Worm (Caenorhabditis elegans) whole organism, L1 larva: Measurements from ENCODE around the gene best-22.

ENCODE experiments used
- C04F5.9 ChIP-seq: sonication (generic microtip); optimal IDR thresholded peaks from 2 replicates; lab custom pipeline; 2016; ENCODE audit warnings: missing genetic modification characterization, missing compliant biosample characterization
- F16B12.6 ChIP-seq: fragments of 150-350 bp; optimal IDR thresholded peaks from 2 replicates; lab custom pipeline; 2014; ENCODE audit warnings: missing biosample characterization, missing genetic modification characterization
- Y116A8C.19 ChIP-seq: sonication (generic microtip); optimal IDR thresholded peaks from 2 replicates; lab custom pipeline; 2016; ENCODE audit warnings: missing compliant biosample characterization, missing genetic modification characterization, borderline replicate concordance
- aly-2 ChIP-seq: fragments of 150-350 bp; optimal IDR thresholded peaks from 2 replicates; lab custom pipeline; 2014; ENCODE audit warnings: missing biosample characterization, missing genetic modification characterization
- blmp-1 ChIP-seq: fragments of 150-350 bp; optimal IDR thresholded peaks from 2 replicates; lab custom pipeline; 2014; ENCODE audit warnings: missing biosample characterization, missing genetic modification characterization
- ceh-63 ChIP-seq: fragments of 200-800 bp; sonication (Bioruptor generic); optimal IDR thresholded peaks from 2 replicates; lab custom pipeline; 2018; ENCODE audit warnings: mild to moderate bottlenecking, missing genetic modification characterization, missing compliant biosample characterization
- ceh-8 ChIP-seq: fragments of 200-800 bp; sonication (Bioruptor generic); optimal IDR thresholded peaks from 2 replicates; lab custom pipeline; 2018; ENCODE audit warnings: mild to moderate bottlenecking, missing genetic modification characterization, moderate library complexity, missing compliant biosample characterization
- ceh-90 ChIP-seq: sonication (generic microtip); optimal IDR thresholded peaks from 2 replicates; lab custom pipeline; 2016; ENCODE audit warnings: missing genetic modification characterization, missing compliant biosample characterization
- ces-1 ChIP-seq: fragments of 150-350 bp; optimal IDR thresholded peaks from 2 replicates; lab custom pipeline; 2014; ENCODE audit warnings: missing biosample characterization, missing genetic modification reagents, missing genetic modification characterization
- dpl-1 ChIP-seq, 3 experiments: fragments of 150-350 bp in 2 of 3; sonication (generic microtip) in 1 of 3; optimal IDR thresholded peaks; 2 replicates each; lab custom pipeline; 2014 to 2017; ENCODE audit warnings: missing biosample characterization in 3 of 3, missing genetic modification characterization in 3 of 3, missing genetic modification reagents in 3 of 3
- dsc-1 ChIP-seq: sonication (generic microtip); optimal IDR thresholded peaks from 2 replicates; lab custom pipeline; 2016; ENCODE audit warnings: mild to moderate bottlenecking, missing genetic modification characterization, missing compliant biosample characterization
- efl-1 ChIP-seq, 4 experiments: fragments of 150-350 bp; optimal IDR thresholded peaks in 3 of 4; peaks in 1 of 4; 1 replicate in 1 of 4; 2 replicates in 3 of 4; lab custom pipeline; 2014; ENCODE audit warnings: missing biosample characterization in 2 of 4, missing genetic modification characterization in 2 of 4, missing genetic modification reagents in 2 of 4
- egl-27 ChIP-seq, 2 experiments: fragments of 150-350 bp in 1 of 2; sonication (generic microtip); optimal IDR thresholded peaks; 3 replicates each; lab custom pipeline; 2017 to 2018; ENCODE audit warnings: missing biosample characterization in 2 of 2, missing genetic modification characterization in 2 of 2, missing genetic modification reagents in 2 of 2
- elt-2 ChIP-seq: sonication (generic microtip); optimal IDR thresholded peaks from 2 replicates; lab custom pipeline; 2016; ENCODE audit warnings: missing genetic modification characterization, mild to moderate bottlenecking, inconsistent platforms, missing compliant biosample characterization, missing genetic modification reagents
- elt-3 ChIP-seq, 6 experiments: fragments of 150-350 bp in 1 of 6; sonication (generic microtip); optimal IDR thresholded peaks; 2 replicates each; lab custom pipeline; 2017 to 2018; ENCODE audit warnings: missing biosample characterization in 6 of 6, missing genetic modification characterization in 6 of 6, inconsistent platforms in 1 of 6
- fkh-4 ChIP-seq: sonication (generic microtip); optimal IDR thresholded peaks from 2 replicates; lab custom pipeline; 2016; ENCODE audit warnings: missing compliant biosample characterization, missing genetic modification characterization, borderline replicate concordance
- fos-1 ChIP-seq: fragments of 150-350 bp; optimal IDR thresholded peaks from 2 replicates; lab custom pipeline; 2014; ENCODE audit warnings: missing biosample characterization, missing genetic modification characterization
- grh-1 ChIP-seq: fragments of 200-800 bp; sonication (Bioruptor generic); IDR thresholded peaks from 2 replicates; pipeline ENCODE4 v1.3.6; 2022; ENCODE audit warnings: missing genetic modification reagents, missing genetic modification characterization, missing compliant biosample characterization
- hlh-17 ChIP-seq: fragments of 200-800 bp; sonication (Bioruptor generic); optimal IDR thresholded peaks from 2 replicates; lab custom pipeline; 2018; ENCODE audit warnings: missing genetic modification characterization, mild to moderate bottlenecking, missing compliant biosample characterization, moderate library complexity, borderline replicate concordance
- irx-1 ChIP-seq: sonication (generic microtip); optimal IDR thresholded peaks from 2 replicates; lab custom pipeline; 2016; ENCODE audit warnings: missing genetic modification characterization, missing compliant biosample characterization
- isw-1 ChIP-seq: fragments of 200-800 bp; sonication (Bioruptor generic); IDR thresholded peaks from 2 replicates; pipeline ENCODE4 v1.3.6; 2022; ENCODE audit warnings: missing genetic modification characterization, missing compliant biosample characterization
- jun-1 ChIP-seq: fragments of 150-350 bp; optimal IDR thresholded peaks from 2 replicates; lab custom pipeline; 2014; ENCODE audit warnings: missing biosample characterization, missing genetic modification reagents, missing genetic modification characterization
- lin-13 ChIP-seq: fragments of 150-350 bp; optimal IDR thresholded peaks from 2 replicates; lab custom pipeline; 2014; ENCODE audit warnings: missing biosample characterization, missing genetic modification reagents, missing genetic modification characterization
- lin-14 ChIP-seq: fragments of 200-800 bp; sonication (Bioruptor generic); optimal IDR thresholded peaks from 2 replicates; lab custom pipeline; 2018; ENCODE audit warnings: mild to moderate bottlenecking, missing genetic modification characterization, moderate library complexity, missing compliant biosample characterization
- lin-15B ChIP-seq: fragments of 150-350 bp; sonication (generic microtip); optimal IDR thresholded peaks from 3 replicates; lab custom pipeline; 2014; ENCODE audit warnings: missing biosample characterization, missing genetic modification characterization
- lin-35 ChIP-seq, 2 experiments: fragments of 150-350 bp; optimal IDR thresholded peaks; 2 replicates each; lab custom pipeline; 2014; ENCODE audit warnings: missing biosample characterization in 2 of 2, missing genetic modification characterization in 2 of 2, missing genetic modification reagents in 2 of 2
- lir-3 ChIP-seq: sonication (generic microtip); optimal IDR thresholded peaks from 2 replicates; lab custom pipeline; 2016; ENCODE audit warnings: mild to moderate bottlenecking, missing genetic modification characterization, moderate library complexity, missing compliant biosample characterization; ENCODE audit not compliant: poor library complexity
- mab-9 ChIP-seq: fragments of 200-800 bp; sonication (Bioruptor generic); IDR thresholded peaks from 2 replicates; pipeline ENCODE4 v1.3.6; 2022; ENCODE audit warnings: missing genetic modification reagents, missing genetic modification characterization, missing compliant biosample characterization
- mdl-1 ChIP-seq, 2 experiments: fragments of 150-350 bp; optimal IDR thresholded peaks; 2 replicates each; lab custom pipeline; 2014 to 2017; ENCODE audit warnings: missing biosample characterization in 2 of 2, missing genetic modification characterization in 2 of 2, inconsistent platforms in 1 of 2
- mef-2 ChIP-seq: fragments of 150-350 bp; optimal IDR thresholded peaks from 2 replicates; lab custom pipeline; 2014; ENCODE audit warnings: missing biosample characterization, missing genetic modification characterization
- mep-1 ChIP-seq: fragments of 150-350 bp; optimal IDR thresholded peaks from 2 replicates; lab custom pipeline; 2014; ENCODE audit warnings: missing biosample characterization, missing genetic modification characterization
- nhr-11 ChIP-seq: fragments of 150-350 bp; optimal IDR thresholded peaks from 2 replicates; lab custom pipeline; 2014; ENCODE audit warnings: missing biosample characterization, missing genetic modification characterization
- nhr-19 ChIP-seq: fragments of 200-800 bp; sonication (Bioruptor generic); conservative IDR thresholded peaks from 2 replicates; pipeline ENCODE4 v1.3.6; 2022; ENCODE audit warnings: missing genetic modification characterization, missing compliant biosample characterization
- nhr-47 ChIP-seq: sonication (generic microtip); optimal IDR thresholded peaks from 2 replicates; lab custom pipeline; 2016; ENCODE audit warnings: mild to moderate bottlenecking, missing genetic modification characterization, moderate library complexity, missing compliant biosample characterization
- nhr-71 ChIP-seq: sonication (generic microtip); optimal IDR thresholded peaks from 2 replicates; lab custom pipeline; 2016; ENCODE audit warnings: mild to moderate bottlenecking, missing genetic modification characterization, moderate library complexity, missing compliant biosample characterization
- nhr-77 ChIP-seq: fragments of 150-350 bp; optimal IDR thresholded peaks from 2 replicates; lab custom pipeline; 2014; ENCODE audit warnings: missing biosample characterization, missing genetic modification characterization
- nhr-85 ChIP-seq: sonication (generic microtip); peaks from one replicate; lab custom pipeline; 2016; ENCODE audit warnings: missing genetic modification characterization, inconsistent platforms, missing compliant biosample characterization
- nhr-90 ChIP-seq: sonication (generic microtip); optimal IDR thresholded peaks from 2 replicates; lab custom pipeline; 2016; ENCODE audit warnings: mild to moderate bottlenecking, missing genetic modification characterization, missing compliant biosample characterization; ENCODE audit not compliant: poor library complexity
- rnt-1 ChIP-seq: sonication (generic microtip); optimal IDR thresholded peaks from 2 replicates; lab custom pipeline; 2016; ENCODE audit warnings: mild to moderate bottlenecking, missing genetic modification characterization, moderate library complexity, missing compliant biosample characterization
- skn-1 ChIP-seq: fragments of 150-350 bp; optimal IDR thresholded peaks from 2 replicates; lab custom pipeline; 2014; ENCODE audit warnings: missing biosample characterization, missing genetic modification characterization
- snpc-4 ChIP-seq: fragments of 150-350 bp; optimal IDR thresholded peaks from 2 replicates; lab custom pipeline; 2014; ENCODE audit warnings: missing biosample characterization, missing genetic modification characterization
- snu-23 ChIP-seq: sonication (generic microtip); optimal IDR thresholded peaks from 2 replicates; lab custom pipeline; 2016; ENCODE audit warnings: missing genetic modification characterization, missing compliant biosample characterization
- unc-130 ChIP-seq: fragments of 150-350 bp; optimal IDR thresholded peaks from 2 replicates; lab custom pipeline; 2017; ENCODE audit warnings: missing biosample characterization, missing genetic modification characterization, inconsistent platforms
- unc-98 ChIP-seq: fragments of 200-800 bp; sonication (Bioruptor generic); IDR thresholded peaks from 2 replicates; pipeline ENCODE4 v1.3.6; 2022; ENCODE audit warnings: missing genetic modification characterization, missing compliant biosample characterization
- xbp-1 ChIP-seq: sonication (generic microtip); optimal IDR thresholded peaks from 2 replicates; lab custom pipeline; 2016; ENCODE audit warnings: missing genetic modification characterization, missing compliant biosample characterization
- zag-1 ChIP-seq: fragments of 150-350 bp; optimal IDR thresholded peaks from 2 replicates; lab custom pipeline; 2014; ENCODE audit warnings: missing biosample characterization, missing genetic modification characterization
- ztf-11 ChIP-seq, 2 experiments: sonication (generic microtip); optimal IDR thresholded peaks; 2 replicates each; lab custom pipeline; 2016 to 2017; ENCODE audit warnings: missing genetic modification characterization in 2 of 2, missing biosample characterization in 1 of 2, missing compliant biosample characterization in 1 of 2
- ztf-4 ChIP-seq: fragments of 150-350 bp; optimal IDR thresholded peaks from 2 replicates; lab custom pipeline; 2014; ENCODE audit warnings: missing biosample characterization, missing genetic modification characterization

The best-22 gene

ce11 chrIV:12404137-12404536 lies 54.4 kb downstream of the best-22 start, which contains the start of gene gex-3 (continued):
- TF ChIP-seq unc-130 (tag; lab: Kevin White, UChicago) (peak; percentile 84), mef-2 (tag; lab: Kevin White, UChicago) (no peak), unc-98 (no peak), nhr-90 (tag; lab: Kevin White, UChicago) (peak; percentile 78), efl-1 (optimal IDR thresholded peaks at IDR 0.05; lab: Kevin White, UChicago) (peak; percentile 90 to 97), efl-1 (GFP tag; optimal IDR thresholded peaks at IDR 0.05 in 1 of 2; lab: Kevin White, UChicago) (peak; percentile 95 to 100), ceh-90 (tag; lab: Kevin White, UChicago) (peak; percentile 15), fos-1 (tag; lab: Kevin White, UChicago) (peak; percentile 79), xbp-1 (tag; lab: Kevin White, UChicago) (peak; percentile 81), lir-3 (tag; lab: Kevin White, UChicago) (peak; percentile 31), ceh-63 (GFP tag; lab: Kevin White, UChicago) (no peak), F16B12.6 (tag; lab: Kevin White, UChicago) (peak; percentile 53), nhr-77 (tag; lab: Kevin White, UChicago) (peak; percentile 81), dsc-1 (tag; lab: Kevin White, UChicago) (peak; percentile 63), dpl-1 (GFP tag; optimal IDR thresholded peaks at IDR 0.05; lab: Kevin White, UChicago) (peak; percentile 93 to 96 (median 96)), egl-27 (tag; optimal IDR thresholded peaks at IDR 0.05; lab: Kevin White, UChicago) (no peak), C04F5.9 (tag; lab: Kevin White, UChicago) (no peak), ztf-4 (tag; lab: Kevin White, UChicago) (peak; percentile 26), lin-14 (GFP tag; lab: Kevin White, UChicago) (peak; percentile 85), grh-1 (GFP tag; lab: Robert Waterston, UW) (peak; percentile 64), rnt-1 (tag; lab: Kevin White, UChicago) (peak; percentile 87), hlh-17 (GFP tag; lab: Kevin White, UChicago) (no peak), irx-1 (tag; lab: Kevin White, UChicago) (peak; percentile 50), isw-1 (peak; percentile 80), lin-15B (tag; lab: Kevin White, UChicago) (peak; percentile 96), lin-35 (GFP tag; optimal IDR thresholded peaks at IDR 0.05; lab: Kevin White, UChicago) (peak; percentile 96 to 99), lin-13 (GFP tag; lab: Kevin White, UChicago) (peak; percentile 89), elt-2 (tag; lab: Kevin White, UChicago) (peak; percentile 19), mab-9 (GFP tag; lab: Robert Waterston, UW) (no peak), mdl-1 (tag; optimal IDR thresholded peaks at IDR 0.05; lab: Kevin White, UChicago) (peak in 1 of 2 experiments; percentile 75), jun-1 (peak; percentile 75), ztf-11 (tag; optimal IDR thresholded peaks at IDR 0.05; lab: Kevin White, UChicago) (peak in 1 of 2 experiments; percentile 59), snpc-4 (tag; lab: Kevin White, UChicago) (peak; percentile 67), zag-1 (peak; percentile 19), ceh-8 (GFP tag; lab: Kevin White, UChicago) (peak; percentile 70), ces-1 (GFP tag; lab: Kevin White, UChicago) (peak; percentile 89), nhr-71 (tag; lab: Kevin White, UChicago) (peak; percentile 87), skn-1 (tag; lab: Kevin White, UChicago) (peak; percentile 83), Y116A8C.19 (tag; lab: Kevin White, UChicago) (no peak), elt-3 (tag; optimal IDR thresholded peaks at IDR 0.05; lab: Kevin White, UChicago) (peak in 2 of 6 experiments; percentile 5 to 48), nhr-47 (tag; lab: Kevin White, UChicago) (peak; percentile 83), nhr-19 (GFP tag; lab: Robert Waterston, UW) (peak; percentile 72), nhr-11 (tag; lab: Kevin White, UChicago) (no peak), snu-23 (GFP tag; lab: Kevin White, UChicago) (peak; percentile 88), blmp-1 (tag; lab: Kevin White, UChicago) (no peak), nhr-85 (tag; lab: Kevin White, UChicago) (peak; percentile 86), mep-1 (tag; lab: Kevin White, UChicago) (peak; percentile 89), aly-2 (tag; lab: Kevin White, UChicago) (peak; percentile 61), fkh-4 (tag; lab: Kevin White, UChicago) (no peak)
